Worm (Caenorhabditis elegans) whole organism, young adult: ENCODE data around the gene nas-21.
A peak's percentile ranks its signal among the peaks of the same experiment; 100 is the strongest.
"Not testable (repeated sequence)": the region's sequence is repeated elsewhere in the genome, so short reads cannot be mapped to it uniquely, and the experiment has no call there.

Experiments
- B0019.2 ChIP-seq: fragments of 200-800 bp; sonication (Bioruptor generic); conservative IDR thresholded peaks from 2 replicates; pipeline ENCODE4 v1.3.6; 2022; ENCODE audit warnings: missing genetic modification reagents, missing genetic modification characterization, missing compliant biosample characterization
- B0336.3 ChIP-seq: fragments of 200-800 bp; sonication (Bioruptor generic); IDR thresholded peaks from 2 replicates; pipeline ENCODE4 v1.3.6; 2022; ENCODE audit warnings: missing genetic modification characterization, missing compliant biosample characterization
- C06A6.2 ChIP-seq: fragments of 200-800 bp; sonication (Bioruptor generic); conservative IDR thresholded peaks from 2 replicates; pipeline ENCODE4 v1.3.6; 2022; ENCODE audit warnings: missing genetic modification characterization, missing compliant biosample characterization
- D2030.7 ChIP-seq: fragments of 200-800 bp; sonication (Bioruptor generic); IDR thresholded peaks from 2 replicates; pipeline ENCODE4 v1.3.6; 2022; ENCODE audit warnings: missing genetic modification reagents, missing genetic modification characterization, missing compliant biosample characterization
- F33H1.4 ChIP-seq: fragments of 200-800 bp; sonication (Bioruptor generic); IDR thresholded peaks from 2 replicates; pipeline ENCODE4 v1.3.6; 2022; ENCODE audit warnings: missing genetic modification reagents, missing genetic modification characterization, missing compliant biosample characterization
- F39B2.1 ChIP-seq: fragments of 200-800 bp; sonication (Bioruptor generic); IDR thresholded peaks from 2 replicates; pipeline ENCODE4 v1.3.6; 2022; ENCODE audit warnings: missing genetic modification reagents, missing genetic modification characterization, missing compliant biosample characterization
- F49E8.2 ChIP-seq: sonication (generic microtip); optimal IDR thresholded peaks from 3 replicates; lab custom pipeline; 2017; ENCODE audit warnings: missing genetic modification characterization, mild to moderate bottlenecking, missing compliant biosample characterization, antibody characterized with exemption, moderate library complexity; ENCODE audit not compliant: insufficient read depth
- F57A8.1 ChIP-seq: fragments of 200-800 bp; sonication (Bioruptor generic); optimal IDR thresholded peaks from 2 replicates; lab custom pipeline; 2018; ENCODE audit warnings: mild to moderate bottlenecking, missing genetic modification characterization, moderate library complexity, missing compliant biosample characterization
- Y53F4B.3 ChIP-seq: fragments of 200-800 bp; sonication (Bioruptor generic); IDR thresholded peaks from 2 replicates; pipeline ENCODE4 v1.3.6; 2022; ENCODE audit warnings: missing genetic modification reagents, missing genetic modification characterization, missing compliant biosample characterization
- attf-6 ChIP-seq: fragments of 200-800 bp; sonication (Bioruptor generic); IDR thresholded peaks from 2 replicates; pipeline ENCODE4 v1.3.6; 2022; ENCODE audit warnings: missing genetic modification reagents, missing genetic modification characterization, missing compliant biosample characterization
- ceh-79 ChIP-seq: sonication (generic microtip); optimal IDR thresholded peaks from 2 replicates; lab custom pipeline; 2017; ENCODE audit warnings: mild to moderate bottlenecking, missing genetic modification characterization, missing compliant biosample characterization
- chd-7 ChIP-seq: sonication (generic microtip); optimal IDR thresholded peaks from 2 replicates; lab custom pipeline; 2016; ENCODE audit warnings: mild to moderate bottlenecking, missing genetic modification characterization, moderate library complexity, missing compliant biosample characterization
- dox-1 ChIP-seq: fragments of 200-800 bp; sonication (Bioruptor generic); IDR thresholded peaks from 2 replicates; pipeline ENCODE4 v1.3.6; 2022; ENCODE audit warnings: missing genetic modification reagents, missing genetic modification characterization, missing compliant biosample characterization
- efl-1 ChIP-seq: fragments of 150-350 bp; optimal IDR thresholded peaks from 2 replicates; lab custom pipeline; 2014; ENCODE audit warnings: missing biosample characterization, missing genetic modification reagents, missing genetic modification characterization
- ekl-4 ChIP-seq: fragments of 200-800 bp; sonication (Bioruptor generic); IDR thresholded peaks from 2 replicates; pipeline ENCODE4 v1.3.6; 2022; ENCODE audit warnings: missing genetic modification reagents, missing genetic modification characterization, missing compliant biosample characterization
- ets-4 ChIP-seq: fragments of 200-800 bp; sonication (Bioruptor generic); optimal IDR thresholded peaks from 2 replicates; lab custom pipeline; 2018; ENCODE audit warnings: mild to moderate bottlenecking, missing genetic modification characterization, missing compliant biosample characterization
- hmg-1.2 ChIP-seq: fragments of 200-800 bp; sonication (Bioruptor generic); IDR thresholded peaks from 2 replicates; pipeline ENCODE4 v1.3.6; 2022; ENCODE audit warnings: missing genetic modification reagents, missing genetic modification characterization, missing compliant biosample characterization
- lin-54 ChIP-seq: fragments of 200-800 bp; sonication (Bioruptor generic); optimal IDR thresholded peaks from 2 replicates; lab custom pipeline; 2018; ENCODE audit warnings: mild to moderate bottlenecking, missing genetic modification characterization, missing compliant biosample characterization
- lsl-1 ChIP-seq: fragments of 200-800 bp; sonication (Bioruptor generic); optimal IDR thresholded peaks from 2 replicates; lab custom pipeline; 2018; ENCODE audit warnings: mild to moderate bottlenecking, missing genetic modification characterization, moderate library complexity, missing compliant biosample characterization
- lsy-27 ChIP-seq: sonication (generic microtip); optimal IDR thresholded peaks from 2 replicates; lab custom pipeline; 2017; ENCODE audit warnings: missing genetic modification characterization, mild to moderate bottlenecking, missing compliant biosample characterization, antibody characterized with exemption, missing genotype, borderline replicate concordance; ENCODE audit not compliant: insufficient read depth
- madf-3 ChIP-seq: fragments of 200-800 bp; sonication (Bioruptor generic); IDR thresholded peaks from 2 replicates; pipeline ENCODE4 v1.3.6; 2022; ENCODE audit warnings: missing genetic modification reagents, missing genetic modification characterization, missing compliant biosample characterization
- madf-6 ChIP-seq: fragments of 200-800 bp; sonication (Bioruptor generic); IDR thresholded peaks from 2 replicates; pipeline ENCODE4 v1.3.6; 2022; ENCODE audit warnings: missing genetic modification reagents, missing genetic modification characterization, missing compliant biosample characterization
- madf-8 ChIP-seq: fragments of 200-800 bp; sonication (Bioruptor generic); conservative IDR thresholded peaks from 2 replicates; pipeline ENCODE4 v1.3.6; 2022; ENCODE audit warnings: missing genetic modification reagents, missing genetic modification characterization, missing compliant biosample characterization
- rcor-1 ChIP-seq: fragments of 200-800 bp; sonication (Bioruptor generic); IDR thresholded peaks from 2 replicates; pipeline ENCODE4 v1.3.6; 2022; ENCODE audit warnings: missing genetic modification reagents, missing genetic modification characterization, missing compliant biosample characterization
- snpc-1.1 ChIP-seq: sonication (generic microtip); optimal IDR thresholded peaks from 2 replicates; lab custom pipeline; 2017; ENCODE audit warnings: missing genetic modification characterization, mild to moderate bottlenecking, missing compliant biosample characterization, antibody characterized with exemption, moderate library complexity, missing genotype, missing genetic modification reagents; ENCODE audit not compliant: insufficient read depth
- snpc-3.4 ChIP-seq: sonication (generic microtip); optimal IDR thresholded peaks from 2 replicates; lab custom pipeline; 2017; ENCODE audit warnings: missing genetic modification characterization, mild to moderate bottlenecking, missing compliant biosample characterization, antibody characterized with exemption, moderate library complexity, missing genotype, missing genetic modification reagents
- snpc-4 ChIP-seq, 5 experiments: fragments of 150-350 bp in 1 of 5; sonication (generic microtip) in 4 of 5; optimal IDR thresholded peaks; 2 replicates each; lab custom pipeline; 2014 to 2018; ENCODE audit warnings: missing genetic modification characterization in 5 of 5, missing biosample characterization in 3 of 5, antibody characterized with exemption in 2 of 5, mild to moderate bottlenecking in 2 of 5, missing compliant biosample characterization in 2 of 5, missing genotype in 2 of 5, moderate library complexity in 2 of 5, missing genetic modification reagents in 1 of 5
- tbp1 ChIP-seq: fragments of 200-800 bp; sonication (Bioruptor generic); optimal IDR thresholded peaks from 2 replicates; lab custom pipeline; 2018; ENCODE audit warnings: mild to moderate bottlenecking, missing genetic modification characterization, missing compliant biosample characterization
- xnd-1 ChIP-seq: sonication (generic microtip); optimal IDR thresholded peaks from 2 replicates; lab custom pipeline; 2016; ENCODE audit warnings: missing genotype, missing genetic modification reagents, missing genetic modification characterization, missing compliant biosample characterization

nas-21 gene

ce11 chrV:11475638-11476037 lies 3.3 kb downstream of the nas-21 start, which contains the start of gene T11F9.7:
Gene T11F9.7 (plus strand): TSS chrV:11475938.
- not testable (repeated sequence) for TF ChIP-seq C06A6.2 (GFP tag; lab: Robert Waterston, UW); F57A8.1 (GFP tag; lab: Kevin White, UChicago); Y53F4B.3

- TF ChIP-seq B0336.3 (GFP tag; lab: Robert Waterston, UW) (peak; percentile 46; the same call in 1 of the 2 replicates), F39B2.1 (peak; percentile 8; the same call in 1 of the 2 replicates), F49E8.2 (peak; percentile 33), tbp1 (GFP tag; lab: Kevin White, UChicago) (peak; percentile 53), D2030.7 (GFP tag; lab: Robert Waterston, UW) (peak; percentile 81), lsl-1 (GFP tag; lab: Kevin White, UChicago) (peak; percentile 31), snpc-4 (GFP tag; optimal IDR thresholded peaks at IDR 0.05; lab: Kevin White, UChicago) (peak; percentile 76), snpc-4 (tag; optimal IDR thresholded peaks at IDR 0.05; lab: Kevin White, UChicago) (peak; percentile 56 to 92 (median 84)), madf-8 (GFP tag; lab: Robert Waterston, UW) (peak; percentile 35; the same call in 1 of the 2 replicates), snpc-3.4 (peak; percentile 47), dox-1 (GFP tag; lab: Robert Waterston, UW) (peak; percentile 66), F33H1.4 (GFP tag; lab: Robert Waterston, UW) (peak; percentile 26), snpc-1.1 (tag; lab: Kevin White, UChicago) (peak; percentile 91), hmg-1.2 (GFP tag; lab: Robert Waterston, UW) (peak; percentile 54), xnd-1 (tag; lab: Kevin White, UChicago) (peak; percentile 12), attf-6 (peak; percentile 49; the same call in 1 of the 2 replicates), efl-1 (GFP tag; lab: Kevin White, UChicago) (peak; percentile 0), ekl-4 (GFP tag; lab: Robert Waterston, UW) (0 out of 2 replicates have a peak, but pooled peaks have one; percentile 62), rcor-1 (peak; percentile 33; the same call in 1 of the 2 replicates)
These were observed 5.7 kb downstream of the nas-21 start for ce11 chrV:11478028-11478427.

- TF ChIP-seq lin-54 (GFP tag; lab: Kevin White, UChicago), result no peak
- no peak for TF ChIP-seq ceh-79 (tag; lab: Kevin White, UChicago)
- TF ChIP-seq madf-8 (GFP tag; lab: Robert Waterston, UW), result no peak
- TF ChIP-seq madf-3 (GFP tag; lab: Robert Waterston, UW), result no peak
- TF ChIP-seq chd-7 (tag; lab: Kevin White, UChicago), result no peak
- no peak for TF ChIP-seq B0019.2 (GFP tag; lab: Robert Waterston, UW)
- TF ChIP-seq attf-6, result no peak
- TF ChIP-seq snpc-4 (GFP tag; optimal IDR thresholded peaks at IDR 0.05; lab: Kevin White, UChicago), result no peak
- TF ChIP-seq snpc-4 (tag; optimal IDR thresholded peaks at IDR 0.05; lab: Kevin White, UChicago), result no peak
These were observed 7.0 kb downstream of the nas-21 start, which contains the start of gene T11F9.22 for ce11 chrV:11479406-11479805. Gene T11F9.22 (plus strand): TSS chrV:11479706.

ce11 chrV:11480734-11481133 lies 8.4 kb downstream of the nas-21 start, which contains the start of gene T11F9.14:
Gene T11F9.14 (minus strand): TSS chrV:11480834.
- TF ChIP-seq lsy-27 (tag; lab: Kevin White, UChicago); attf-6; ets-4 (GFP tag; lab: Kevin White, UChicago): not testable (repeated sequence)

- TF ChIP-seq lsl-1 (GFP tag; lab: Kevin White, UChicago), result peak; percentile 62
- peak; percentile 68 for TF ChIP-seq F33H1.4 (GFP tag; lab: Robert Waterston, UW)
- peak; percentile 33; the same call in 1 of the 2 replicates for TF ChIP-seq madf-6
These were observed 11.3 kb downstream of the nas-21 start, which contains the start of gene col-157 for ce11 chrV:11483580-11484092. Gene col-157 (plus strand): TSS chrV:11484042.
